Worm (Caenorhabditis elegans): ENCODE measurements around the gene npp-1.

- TF ChIP-seq him-1 (tag; optimal IDR thresholded peaks at IDR 0.05) (no peak), W03F9.2 (tag; optimal IDR thresholded peaks at IDR 0.05) (no peak), dao-5 (tag; optimal IDR thresholded peaks at IDR 0.05) (no peak)
Measured at ce11 chrIV:9832586-9832985, 25.7 kb upstream of the npp-1 start, which contains the start of gene kin-21.
